Worm (Caenorhabditis elegans): ENCODE results near the gene bgal-2.

Gene bgal-2

DNA sequence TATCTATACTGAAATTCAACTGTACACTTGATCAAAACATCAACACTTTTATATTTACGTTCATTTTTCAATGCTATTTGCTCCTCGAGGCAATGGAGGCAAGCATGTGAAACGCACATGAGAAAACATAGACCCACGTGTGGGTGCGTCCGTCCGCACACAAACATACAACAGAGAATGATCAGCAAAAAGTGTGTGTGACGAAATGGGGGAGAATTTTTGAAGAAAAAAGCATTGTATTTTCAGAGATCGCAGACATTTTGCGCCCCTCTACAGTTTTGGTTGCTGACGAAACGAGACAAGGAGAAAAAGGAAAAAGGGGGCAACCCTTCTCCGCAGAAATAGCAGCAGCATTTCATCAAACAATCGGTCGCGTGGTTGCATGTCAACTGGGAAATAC is 34.1 kb upstream of the bgal-2 start (continued):
- TF ChIP-seq spr-3 (GFP tag; optimal IDR thresholded peaks at IDR 0.05) = no peak
- peak in 1 of 2 experiments; percentile 100 for TF ChIP-seq mdl-1 (tag; optimal IDR thresholded peaks at IDR 0.05)
- TF ChIP-seq mes-2 (tag; optimal IDR thresholded peaks at IDR 0.05; ENCODE audit: poor library complexity, severe bottlenecking) = peak; percentile 73
- no peak for TF ChIP-seq sdz-12 (GFP tag; optimal IDR thresholded peaks at IDR 0.05)
- TF ChIP-seq R02D3.7 (tag; optimal IDR thresholded peaks at IDR 0.05) = no peak
- TF ChIP-seq F49E8.2 (tag; optimal IDR thresholded peaks at IDR 0.05; ENCODE audit: borderline replicate concordance) = no peak
- peak; percentile 42 for TF ChIP-seq lin-13 (GFP tag; optimal IDR thresholded peaks at IDR 0.05)
- TF ChIP-seq nhr-76 (tag; optimal IDR thresholded peaks at IDR 0.05) = peak; percentile 38
- peak in 1 of 2 experiments; percentile 78 for TF ChIP-seq lsy-2 (tag; optimal IDR thresholded peaks at IDR 0.05)
- TF ChIP-seq egl-27 (tag; optimal IDR thresholded peaks at IDR 0.05) = no peak
- no peak for TF ChIP-seq Y48G9A.11 (GFP tag; IDR thresholded peaks at IDR 0.05)
- TF ChIP-seq lin-39 (tag; optimal IDR thresholded peaks at IDR 0.05) = no peak
- peak; percentile 87 for TF ChIP-seq mep-1 (tag; optimal IDR thresholded peaks at IDR 0.05)
- peak; percentile 44; the same call in 1 of the 2 replicates for TF ChIP-seq lin-29 (GFP tag; IDR thresholded peaks at IDR 0.05)
- TF ChIP-seq jun-1 (tag; optimal IDR thresholded peaks at IDR 0.05) = peak; percentile 75
- no peak for TF ChIP-seq ceh-32 (tag; optimal IDR thresholded peaks at IDR 0.05; ENCODE audit: poor library complexity)
- TF ChIP-seq nhr-6 (tag; optimal IDR thresholded peaks at IDR 0.05) = peak; percentile 69
- no peak for TF ChIP-seq F37D6.2 (tag; optimal IDR thresholded peaks at IDR 0.05)
- TF ChIP-seq dmd-6 (GFP tag; IDR thresholded peaks at IDR 0.05) = peak; percentile 98
- TF ChIP-seq nhr-41 (GFP tag; IDR thresholded peaks at IDR 0.05) = 0 out of 2 replicates have a peak, but pooled peaks have one; percentile 21
- peak; percentile 45 for TF ChIP-seq T20F7.1 (GFP tag; optimal IDR thresholded peaks at IDR 0.05)
- TF ChIP-seq daf-12 (tag; optimal IDR thresholded peaks at IDR 0.05) = no peak
- peak; percentile 98 for TF ChIP-seq nhr-48 (tag; optimal IDR thresholded peaks at IDR 0.05)
- TF ChIP-seq ZK546.5 (tag; optimal IDR thresholded peaks at IDR 0.05) = no peak
- peak; percentile 97 for TF ChIP-seq nhr-28 (tag; optimal IDR thresholded peaks at IDR 0.05)
- no peak for TF ChIP-seq ceh-44 (GFP tag; IDR thresholded peaks at IDR 0.05)
- TF ChIP-seq zip-2 (tag; optimal IDR thresholded peaks at IDR 0.05) = peak; percentile 34
- peak; percentile 89 for TF ChIP-seq mxl-3 (GFP tag; optimal IDR thresholded peaks at IDR 0.05)
- no peak for TF ChIP-seq ztf-11 (tag; optimal IDR thresholded peaks at IDR 0.05)
- peak; percentile 66 for TF ChIP-seq rbr-2 (tag; optimal IDR thresholded peaks at IDR 0.05)
- TF ChIP-seq zip-11 (GFP tag; IDR thresholded peaks at IDR 0.05) = no peak
- no peak for TF ChIP-seq nhr-237 (tag; optimal IDR thresholded peaks at IDR 0.05)
- no peak for TF ChIP-seq Y5F2A.4 (GFP tag; optimal IDR thresholded peaks at IDR 0.05)
- TF ChIP-seq hif-1 (tag; optimal IDR thresholded peaks at IDR 0.05) = peak; percentile 64 to 84
- TF ChIP-seq dmd-8 (GFP tag; IDR thresholded peaks at IDR 0.05) = no peak
- no peak for TF ChIP-seq snpc-4 (tag; optimal IDR thresholded peaks at IDR 0.05)
- TF ChIP-seq zfp-2 (tag; optimal IDR thresholded peaks at IDR 0.05) = no peak
- TF ChIP-seq aha-1 (tag) = peak; percentile 99
- TF ChIP-seq nhr-10 (tag; optimal IDR thresholded peaks at IDR 0.05) = peak; percentile 90
- TF ChIP-seq F10B5.3 (tag; optimal IDR thresholded peaks at IDR 0.05) = peak; percentile 73
- peak; percentile 87 for TF ChIP-seq lin-1 (GFP tag; IDR thresholded peaks at IDR 0.05)
- peak; percentile 86 for TF ChIP-seq nhr-102 (tag; optimal IDR thresholded peaks at IDR 0.05)
- TF ChIP-seq unc-62 (GFP tag; optimal IDR thresholded peaks at IDR 0.05 in 1 of 2) = peak in 1 of 2 experiments; percentile 96
- TF ChIP-seq unc-62 (tag; optimal IDR thresholded peaks at IDR 0.05) = no peak
- TF ChIP-seq D1046.2 (GFP tag; IDR thresholded peaks at IDR 0.05) = no peak
- peak; percentile 45; the same call in 1 of the 2 replicates for TF ChIP-seq set-16 (GFP tag; IDR thresholded peaks at IDR 0.05)
- no peak for TF ChIP-seq ceh-28 (tag; optimal IDR thresholded peaks at IDR 0.05)
- TF ChIP-seq lir-3 (tag; optimal IDR thresholded peaks at IDR 0.05) = no peak
- TF ChIP-seq unc-39 (tag; optimal IDR thresholded peaks at IDR 0.05) = no peak
- TF ChIP-seq ceh-62 (tag; optimal IDR thresholded peaks at IDR 0.05) = no peak
- TF ChIP-seq ceh-82 (tag; optimal IDR thresholded peaks at IDR 0.05) = no peak
- peak; percentile 20; the same call in 1 of the 2 replicates for TF ChIP-seq zfp-3 (GFP tag; conservative IDR thresholded peaks at IDR 0.05)
- peak; percentile 58 for TF ChIP-seq hmg-1.1 (GFP tag; IDR thresholded peaks at IDR 0.05)

All from whole organism, L4 larva.